Worm (Caenorhabditis elegans): Measurements from ENCODE around the gene Y57G11B.2.

Gene Y57G11B.2

ce11 chrIV:14580939-14581338 is 15.8 kb downstream of the Y57G11B.2 start, which contains the start of gene irld-18:
irld-18 (minus strand) TSS chrIV:14581039.
- TF ChIP-seq lsy-27 (tag; optimal IDR thresholded peaks at IDR 0.05; ENCODE audit: borderline replicate concordance, insufficient read depth) (no peak), let-607 (tag; optimal IDR thresholded peaks at IDR 0.05) (no peak), hlh-12 (tag; optimal IDR thresholded peaks at IDR 0.05) (no peak), C06A6.2 (GFP tag; conservative IDR thresholded peaks at IDR 0.05) (no peak)

ce11 chrIV:14586759-14587158 is 21.6 kb downstream of the Y57G11B.2 start:
- TF ChIP-seq mel-28 (tag; optimal IDR thresholded peaks at IDR 0.05; ENCODE audit: borderline replicate concordance) (no peak), snpc-4 (GFP tag; optimal IDR thresholded peaks at IDR 0.05) (peak; percentile 64), snpc-4 (tag; optimal IDR thresholded peaks at IDR 0.05) (peak in 2 of 4 experiments; percentile 70 to 84), rec-8 (tag; optimal IDR thresholded peaks at IDR 0.05) (no peak), sptf-2 (GFP tag; optimal IDR thresholded peaks at IDR 0.05) (no peak), K12H6.12 (tag; optimal IDR thresholded peaks at IDR 0.05) (no peak), let-526 (GFP tag; IDR thresholded peaks at IDR 0.05) (no peak), attf-3 (GFP tag; conservative IDR thresholded peaks at IDR 0.05) (no peak), atf-7 (tag; optimal IDR thresholded peaks at IDR 0.05) (no peak), snpc-1.1 (tag; optimal IDR thresholded peaks at IDR 0.05; ENCODE audit: insufficient read depth) (peak; percentile 5), lin-54 (GFP tag; optimal IDR thresholded peaks at IDR 0.05) (no peak), chd-7 (tag; optimal IDR thresholded peaks at IDR 0.05) (no peak), attf-6 (GFP tag; IDR thresholded peaks at IDR 0.05) (peak; percentile 71), tbp1 (GFP tag; optimal IDR thresholded peaks at IDR 0.05) (no peak), ztf-25 (GFP tag; IDR thresholded peaks at IDR 0.05) (no peak), K11D2.4 (GFP tag; IDR thresholded peaks at IDR 0.05) (no peak), rcor-1 (GFP tag; IDR thresholded peaks at IDR 0.05) (no peak), F57C9.4 (tag; optimal IDR thresholded peaks at IDR 0.05) (no peak), nfya-1 (tag; optimal IDR thresholded peaks at IDR 0.05; ENCODE audit: borderline replicate concordance, insufficient read depth) (no peak), fkh-3 (tag; optimal IDR thresholded peaks at IDR 0.05) (no peak)

- TF ChIP-seq pbrm-1 (GFP tag; IDR thresholded peaks at IDR 0.05) = no peak
- no peak for TF ChIP-seq hsf-1 (GFP tag; IDR thresholded peaks at IDR 0.05)
- TF ChIP-seq Y53G8AR.9 (GFP tag; conservative IDR thresholded peaks at IDR 0.05) = no peak
- no peak for TF ChIP-seq Y53F4B.3 (GFP tag; IDR thresholded peaks at IDR 0.05)
- TF ChIP-seq rec-8 (tag; optimal IDR thresholded peaks at IDR 0.05) = no peak
- no peak for TF ChIP-seq F33H1.4 (GFP tag; IDR thresholded peaks at IDR 0.05)
- TF ChIP-seq ceh-40 (GFP tag; IDR thresholded peaks at IDR 0.05) = no peak
- no peak for TF ChIP-seq C17E4.6 (GFP tag; IDR thresholded peaks at IDR 0.05)
- TF ChIP-seq zfh-2 (GFP tag; conservative IDR thresholded peaks at IDR 0.05) = no peak
- TF ChIP-seq let-607 (tag; optimal IDR thresholded peaks at IDR 0.05) = no peak
- no peak for TF ChIP-seq madf-6 (GFP tag; IDR thresholded peaks at IDR 0.05)
- TF ChIP-seq madf-8 (GFP tag; conservative IDR thresholded peaks at IDR 0.05) = no peak
- TF ChIP-seq ekl-4 (GFP tag; IDR thresholded peaks at IDR 0.05) = no peak
- no peak for TF ChIP-seq tbp1 (GFP tag; optimal IDR thresholded peaks at IDR 0.05)
- TF ChIP-seq ztf-22 (GFP tag; optimal IDR thresholded peaks at IDR 0.05) = no peak
- no peak for TF ChIP-seq somi-1 (GFP tag; optimal IDR thresholded peaks at IDR 0.05)
Measured at ce11 chrIV:14587589-14587988, 22.4 kb downstream of the Y57G11B.2 start.

Measured in whole organism, young adult.